Worm (Caenorhabditis elegans): Measurements from ENCODE around the gene C29E4.9.

DNA sequence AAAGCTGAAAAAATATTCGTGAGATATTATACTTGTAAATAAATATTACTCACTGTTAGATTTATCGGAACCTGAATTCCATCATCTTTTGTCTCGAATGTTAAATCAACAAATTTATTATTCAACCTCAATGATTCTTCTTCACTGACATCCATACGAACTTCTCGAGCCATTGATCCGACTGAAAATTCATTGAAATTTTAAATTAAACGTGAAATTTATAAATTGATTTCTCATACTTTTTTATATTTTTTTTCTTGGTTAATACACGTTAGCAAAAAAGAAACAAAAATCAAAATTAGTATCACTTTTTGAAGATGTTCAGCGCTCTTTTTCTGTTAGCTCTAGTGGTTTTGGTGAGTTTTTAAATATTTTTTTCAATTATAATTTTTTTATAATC lies 37.0 kb downstream of the C29E4.9 start, which contains the start of gene C29E4.14:
- no peak for TF ChIP-seq snpc-4 (tag; optimal IDR thresholded peaks at IDR 0.05)
- TF ChIP-seq nhr-237 (tag; optimal IDR thresholded peaks at IDR 0.05): no peak
- no peak for TF ChIP-seq elt-1 (tag; optimal IDR thresholded peaks at IDR 0.05; ENCODE audit: borderline replicate concordance, insufficient read depth)
- no peak for TF ChIP-seq lsy-2 (tag; optimal IDR thresholded peaks at IDR 0.05)
- TF ChIP-seq ham-2 (GFP tag; optimal IDR thresholded peaks at IDR 0.05): no peak
- TF ChIP-seq nhr-12 (tag; optimal IDR thresholded peaks at IDR 0.05): no peak
- no peak for TF ChIP-seq ztf-11 (tag; optimal IDR thresholded peaks at IDR 0.05)
- TF ChIP-seq mep-1 (tag; optimal IDR thresholded peaks at IDR 0.05): no peak
- no peak for TF ChIP-seq nhr-76 (tag; optimal IDR thresholded peaks at IDR 0.05)
- no peak for TF ChIP-seq pha-4 (tag; optimal IDR thresholded peaks at IDR 0.05)
- TF ChIP-seq unc-120 (tag; optimal IDR thresholded peaks at IDR 0.05; ENCODE audit: poor library complexity, severe bottlenecking): no peak
- no peak for TF ChIP-seq ceh-43 (GFP tag; optimal IDR thresholded peaks at IDR 0.05)

Measured in whole organism, mixed stage, embryonic.